Worm (Caenorhabditis elegans) whole organism, midembryonic: ENCODE measurements around the gene C23H3.9.

ENCODE experiments used
- T22C8.4 ChIP-seq: fragments of 200-800 bp; sonication (Bioruptor generic); IDR thresholded peaks from 2 replicates; pipeline ENCODE4 v1.3.6; 2022; ENCODE audit warnings: missing genetic modification characterization, missing compliant biosample characterization
- cog-1 ChIP-seq: sonication (generic microtip); optimal IDR thresholded peaks from 2 replicates; lab custom pipeline; 2016; ENCODE audit warnings: missing genetic modification characterization, missing compliant biosample characterization
- flt-1 ChIP-seq: fragments of 200-800 bp; sonication (Bioruptor generic); IDR thresholded peaks from 2 replicates; pipeline ENCODE4 v1.3.6; 2022; ENCODE audit warnings: missing genetic modification characterization, missing compliant biosample characterization
- klf-2 ChIP-seq: fragments of 200-800 bp; sonication (Bioruptor generic); conservative IDR thresholded peaks from 2 replicates; pipeline ENCODE4 v1.3.6; 2022; ENCODE audit warnings: missing genetic modification reagents, missing genetic modification characterization, missing compliant biosample characterization
- med-1 ChIP-seq: sonication (generic microtip); optimal IDR thresholded peaks from 2 replicates; lab custom pipeline; 2017; ENCODE audit warnings: missing genetic modification characterization, mild to moderate bottlenecking, missing compliant biosample characterization, antibody characterized with exemption, missing genetic modification reagents; ENCODE audit not compliant: insufficient read depth
- ref-1 ChIP-seq: fragments of 200-800 bp; sonication (Bioruptor generic); conservative IDR thresholded peaks from 2 replicates; pipeline ENCODE4 v1.3.6; 2022; ENCODE audit warnings: missing genetic modification reagents, missing genetic modification characterization, missing compliant biosample characterization
- tab-1 ChIP-seq: fragments of 200-800 bp; sonication (Bioruptor generic); IDR thresholded peaks from 2 replicates; pipeline ENCODE4 v1.3.6; 2022; ENCODE audit warnings: missing genetic modification characterization, missing compliant biosample characterization
- ztf-23 ChIP-seq: fragments of 200-800 bp; sonication (Bioruptor generic); IDR thresholded peaks from 2 replicates; pipeline ENCODE4 v1.3.6; 2022; ENCODE audit warnings: missing genetic modification reagents, missing genetic modification characterization, missing compliant biosample characterization
- ztf-29 ChIP-seq: fragments of 200-800 bp; sonication (Bioruptor generic); IDR thresholded peaks from 2 replicates; pipeline ENCODE4 v1.3.6; 2022; ENCODE audit warnings: missing genetic modification reagents, missing genetic modification characterization, missing compliant biosample characterization

Gene C23H3.9

DNA sequence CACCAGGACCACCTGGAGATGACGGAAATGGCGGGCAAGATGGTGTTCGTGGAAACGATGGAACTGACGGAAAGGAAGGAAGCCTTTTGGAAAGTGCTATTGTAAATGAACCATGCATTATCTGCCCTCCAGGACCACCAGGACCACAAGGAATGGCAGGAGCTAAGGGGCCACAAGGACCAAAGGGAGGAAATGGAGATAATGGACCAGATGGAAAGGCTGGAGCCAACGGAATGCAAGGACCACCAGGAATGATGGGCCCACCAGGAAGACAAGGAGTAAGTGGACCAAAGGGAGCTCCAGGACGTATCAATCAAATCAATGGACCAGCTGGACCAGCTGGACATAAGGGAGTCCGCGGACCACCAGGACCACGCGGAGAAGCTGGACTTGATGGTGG, 55.3 kb downstream of the C23H3.9 start:
- TF ChIP-seq ref-1 (GFP tag; lab: Robert Waterston, UW), result no peak
- TF ChIP-seq ztf-29 (GFP tag; lab: Robert Waterston, UW), result no peak

DNA sequence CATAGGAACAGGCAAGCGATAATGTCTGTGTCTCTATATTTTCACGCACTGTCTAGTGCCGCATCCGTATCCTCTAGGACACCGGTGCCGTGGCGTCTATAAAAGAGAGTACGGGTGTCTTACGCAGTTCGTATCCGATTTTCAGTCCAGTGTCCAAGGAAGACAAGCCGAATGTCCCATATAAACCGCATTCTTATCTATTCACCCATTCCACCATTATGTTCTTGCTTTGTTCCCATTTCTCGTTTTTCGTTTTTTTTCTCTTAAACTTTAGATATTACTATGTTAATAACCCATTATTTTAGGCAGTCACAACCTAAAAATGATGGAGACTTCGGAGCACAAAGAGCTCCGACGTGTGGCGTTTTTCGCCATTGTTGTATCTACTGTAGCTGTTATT, 56.0 kb downstream of the C23H3.9 start, which contains the start of gene sqt-2:
Gene sqt-2, plus strand, starts transcription at position 301 of the 400 bp plus-strand sequence.
- no peak for TF ChIP-seq med-1 (GFP tag; lab: Kevin White, UChicago)
- TF ChIP-seq ztf-29 (GFP tag; lab: Robert Waterston, UW), result no peak
- TF ChIP-seq klf-2 (GFP tag; lab: Robert Waterston, UW), result no peak
- TF ChIP-seq T22C8.4 (GFP tag; lab: Robert Waterston, UW), result no peak
- no peak for TF ChIP-seq tab-1 (GFP tag; lab: Robert Waterston, UW)
- no peak for TF ChIP-seq cog-1 (tag; lab: Kevin White, UChicago)
- TF ChIP-seq ztf-23, result no peak
- TF ChIP-seq flt-1 (GFP tag; lab: Robert Waterston, UW), result no peak
- no peak for TF ChIP-seq ref-1 (GFP tag; lab: Robert Waterston, UW)

DNA sequence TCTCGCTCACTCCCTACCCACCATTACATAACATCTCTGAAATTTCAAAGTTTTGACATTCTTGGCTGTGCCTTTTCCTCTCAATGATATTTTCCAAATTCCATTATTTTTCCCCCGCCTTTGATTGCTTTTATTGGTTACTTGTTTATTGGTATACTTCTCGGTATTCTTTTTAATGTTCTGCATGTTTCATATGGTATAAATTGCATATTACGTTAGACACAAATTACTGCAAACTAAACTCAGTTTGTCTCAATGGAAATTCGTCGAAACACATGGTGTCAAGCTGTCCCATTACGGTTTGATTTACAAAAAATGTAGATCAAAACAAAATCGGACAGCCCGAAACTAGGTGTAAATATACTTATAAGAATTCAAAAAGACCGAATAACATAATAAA, 57.1 kb downstream of the C23H3.9 start:
- TF ChIP-seq tab-1 (GFP tag; lab: Robert Waterston, UW) (no peak), ref-1 (GFP tag; lab: Robert Waterston, UW) (no peak), klf-2 (GFP tag; lab: Robert Waterston, UW) (no peak), T22C8.4 (GFP tag; lab: Robert Waterston, UW) (no peak), ztf-29 (GFP tag; lab: Robert Waterston, UW) (no peak), cog-1 (tag; lab: Kevin White, UChicago) (no peak), flt-1 (GFP tag; lab: Robert Waterston, UW) (no peak), ztf-23 (no peak)
